Worm (Caenorhabditis elegans): Measurements from ENCODE around the gene trmt-10C.2.

trmt-10C.2 gene

ce11 chrIII:6310352-6310751 lies 35.7 kb upstream of the trmt-10C.2 start:
- no peak for TF ChIP-seq hnd-1 (tag; optimal IDR thresholded peaks at IDR 0.05)
- TF ChIP-seq tra-4 (tag; optimal IDR thresholded peaks at IDR 0.05), result no peak
- no peak for TF ChIP-seq tbx-37 (GFP tag; conservative IDR thresholded peaks at IDR 0.05)
- no peak for TF ChIP-seq ets-7 (tag; optimal IDR thresholded peaks at IDR 0.05)
- no peak for TF ChIP-seq ama-1 (optimal IDR thresholded peaks at IDR 0.05)

ce11 chrIII:6311452-6311851 lies 34.6 kb upstream of the trmt-10C.2 start:
- TF ChIP-seq F13C5.2 (tag; optimal IDR thresholded peaks at IDR 0.05), result no peak
- TF ChIP-seq hmg-4 (GFP tag; optimal IDR thresholded peaks at IDR 0.05), result no peak
- no peak for TF ChIP-seq hmbx-1 (tag; optimal IDR thresholded peaks at IDR 0.05)
- no peak for TF ChIP-seq tra-4 (tag; optimal IDR thresholded peaks at IDR 0.05)
- no peak for TF ChIP-seq tbx-37 (GFP tag; conservative IDR thresholded peaks at IDR 0.05)
- TF ChIP-seq tbx-11 (GFP tag; IDR thresholded peaks at IDR 0.05), result no peak
- TF ChIP-seq hnd-1 (tag; optimal IDR thresholded peaks at IDR 0.05), result no peak
- no peak for TF ChIP-seq ama-1 (optimal IDR thresholded peaks at IDR 0.05)
- no peak for TF ChIP-seq scrt-1 (GFP tag; IDR thresholded peaks at IDR 0.05)
- TF ChIP-seq aly-1 (tag; optimal IDR thresholded peaks at IDR 0.05), result no peak
- TF ChIP-seq ets-7 (tag; optimal IDR thresholded peaks at IDR 0.05), result no peak
- TF ChIP-seq pes-1 (GFP tag; IDR thresholded peaks at IDR 0.05), result no peak
- no peak for TF ChIP-seq B0310.2 (tag; optimal IDR thresholded peaks at IDR 0.05)
- no peak for TF ChIP-seq flt-1 (GFP tag; IDR thresholded peaks at IDR 0.05)
- TF ChIP-seq ceh-36 (tag; optimal IDR thresholded peaks at IDR 0.05), result no peak

- TF ChIP-seq hmg-4 (GFP tag; optimal IDR thresholded peaks at IDR 0.05) (no peak), ama-1 (optimal IDR thresholded peaks at IDR 0.05) (no peak), tbx-37 (GFP tag; conservative IDR thresholded peaks at IDR 0.05) (no peak), hnd-1 (tag; optimal IDR thresholded peaks at IDR 0.05) (no peak), aly-1 (tag; optimal IDR thresholded peaks at IDR 0.05) (no peak), tbx-11 (GFP tag; IDR thresholded peaks at IDR 0.05) (no peak), F13C5.2 (tag; optimal IDR thresholded peaks at IDR 0.05) (no peak), pes-1 (GFP tag; IDR thresholded peaks at IDR 0.05) (no peak), tra-4 (tag; optimal IDR thresholded peaks at IDR 0.05) (no peak), ceh-13 (GFP tag; optimal IDR thresholded peaks at IDR 0.05) (no peak), hmbx-1 (tag; optimal IDR thresholded peaks at IDR 0.05) (no peak)
Measured at ce11 chrIII:6312244-6312643, 33.8 kb upstream of the trmt-10C.2 start.

ce11 chrIII:6315515-6315914 lies 30.6 kb upstream of the trmt-10C.2 start:
- TF ChIP-seq ceh-13 (GFP tag; optimal IDR thresholded peaks at IDR 0.05) (no peak), tra-4 (tag; optimal IDR thresholded peaks at IDR 0.05) (no peak), ets-7 (tag; optimal IDR thresholded peaks at IDR 0.05) (no peak), hmbx-1 (tag; optimal IDR thresholded peaks at IDR 0.05) (no peak), B0310.2 (tag; optimal IDR thresholded peaks at IDR 0.05) (no peak), scrt-1 (GFP tag; IDR thresholded peaks at IDR 0.05) (no peak), F13C5.2 (tag; optimal IDR thresholded peaks at IDR 0.05) (no peak), aly-1 (tag; optimal IDR thresholded peaks at IDR 0.05) (no peak), sea-1 (GFP tag; conservative IDR thresholded peaks at IDR 0.05) (no peak), ama-1 (optimal IDR thresholded peaks at IDR 0.05) (no peak)

ce11 chrIII:6316795-6317194 lies 29.3 kb upstream of the trmt-10C.2 start:
- no peak for TF ChIP-seq flt-1 (GFP tag; IDR thresholded peaks at IDR 0.05)
- no peak for TF ChIP-seq ceh-36 (tag; optimal IDR thresholded peaks at IDR 0.05)
- no peak for TF ChIP-seq scrt-1 (GFP tag; IDR thresholded peaks at IDR 0.05)
- no peak for TF ChIP-seq ceh-13 (GFP tag; optimal IDR thresholded peaks at IDR 0.05)
- TF ChIP-seq tbx-11 (GFP tag; IDR thresholded peaks at IDR 0.05), result no peak
- no peak for TF ChIP-seq hmbx-1 (tag; optimal IDR thresholded peaks at IDR 0.05)
- no peak for TF ChIP-seq ama-1 (optimal IDR thresholded peaks at IDR 0.05)
- TF ChIP-seq tbx-37 (GFP tag; conservative IDR thresholded peaks at IDR 0.05), result no peak
- TF ChIP-seq sea-1 (GFP tag; conservative IDR thresholded peaks at IDR 0.05), result no peak
- no peak for TF ChIP-seq B0310.2 (tag; optimal IDR thresholded peaks at IDR 0.05)
- TF ChIP-seq hnd-1 (tag; optimal IDR thresholded peaks at IDR 0.05), result no peak
- TF ChIP-seq aly-1 (tag; optimal IDR thresholded peaks at IDR 0.05), result no peak
- no peak for TF ChIP-seq ets-7 (tag; optimal IDR thresholded peaks at IDR 0.05)

ce11 chrIII:6317345-6317744 lies 28.7 kb upstream of the trmt-10C.2 start:
- TF ChIP-seq scrt-1 (GFP tag; IDR thresholded peaks at IDR 0.05) (no peak), hnd-1 (tag; optimal IDR thresholded peaks at IDR 0.05) (no peak), B0310.2 (tag; optimal IDR thresholded peaks at IDR 0.05) (no peak), F13C5.2 (tag; optimal IDR thresholded peaks at IDR 0.05) (no peak), tra-4 (tag; optimal IDR thresholded peaks at IDR 0.05) (no peak), hmg-4 (GFP tag; optimal IDR thresholded peaks at IDR 0.05) (no peak), tbx-11 (GFP tag; IDR thresholded peaks at IDR 0.05) (no peak), ets-7 (tag; optimal IDR thresholded peaks at IDR 0.05) (no peak), ceh-13 (GFP tag; optimal IDR thresholded peaks at IDR 0.05) (no peak), flt-1 (GFP tag; IDR thresholded peaks at IDR 0.05) (no peak), ceh-36 (tag; optimal IDR thresholded peaks at IDR 0.05) (no peak), sea-1 (GFP tag; conservative IDR thresholded peaks at IDR 0.05) (no peak), tbx-37 (GFP tag; conservative IDR thresholded peaks at IDR 0.05) (no peak)

- TF ChIP-seq hnd-1 (tag; optimal IDR thresholded peaks at IDR 0.05), result no peak
- no peak for TF ChIP-seq ceh-36 (tag; optimal IDR thresholded peaks at IDR 0.05)
- TF ChIP-seq tbx-11 (GFP tag; IDR thresholded peaks at IDR 0.05), result no peak
- no peak for TF ChIP-seq sea-1 (GFP tag; conservative IDR thresholded peaks at IDR 0.05)
- TF ChIP-seq aly-1 (tag; optimal IDR thresholded peaks at IDR 0.05), result no peak
- TF ChIP-seq B0310.2 (tag; optimal IDR thresholded peaks at IDR 0.05), result no peak
- no peak for TF ChIP-seq flt-1 (GFP tag; IDR thresholded peaks at IDR 0.05)
- no peak for TF ChIP-seq ceh-13 (GFP tag; optimal IDR thresholded peaks at IDR 0.05)
- TF ChIP-seq tbx-37 (GFP tag; conservative IDR thresholded peaks at IDR 0.05), result no peak
- no peak for TF ChIP-seq hmbx-1 (tag; optimal IDR thresholded peaks at IDR 0.05)
- no peak for TF ChIP-seq ama-1 (optimal IDR thresholded peaks at IDR 0.05)
- TF ChIP-seq hmg-4 (GFP tag; optimal IDR thresholded peaks at IDR 0.05), result no peak
- TF ChIP-seq scrt-1 (GFP tag; IDR thresholded peaks at IDR 0.05), result no peak
- TF ChIP-seq tra-4 (tag; optimal IDR thresholded peaks at IDR 0.05), result no peak
- TF ChIP-seq ets-7 (tag; optimal IDR thresholded peaks at IDR 0.05), result no peak
- TF ChIP-seq F13C5.2 (tag; optimal IDR thresholded peaks at IDR 0.05), result no peak
- TF ChIP-seq pes-1 (GFP tag; IDR thresholded peaks at IDR 0.05), result no peak
Measured at ce11 chrIII:6324139-6324538, 21.9 kb upstream of the trmt-10C.2 start, which contains the start of gene C56G2.5. Gene C56G2.5 (minus strand): TSS chrIII:6324239.
